Fruit fly (Drosophila melanogaster) whole organism, embryonic: ENCODE measurements around the gene Tailor.
A peak's percentile ranks its signal among the peaks of the same experiment; 100 is the strongest.

Source experiments
- Bdp1 ChIP-seq: fragments of 200-800 bp; sonication (Bioruptor generic); optimal IDR thresholded peaks from 3 replicates; lab custom pipeline; 2016; ENCODE audit warnings: missing biosample characterization, missing genetic modification characterization
- Bgb ChIP-seq: fragments of 200-800 bp; sonication (Bioruptor generic); IDR thresholded peaks from 2 replicates; pipeline ENCODE4 v1.3.6; 2022; ENCODE audit warnings: missing biosample characterization, missing genetic modification characterization; ENCODE audit not compliant: partially characterized antibody
- CG10565 ChIP-seq: fragments of 200-800 bp; sonication (Bioruptor generic); optimal IDR thresholded peaks from 3 replicates; lab custom pipeline; 2016; ENCODE audit warnings: missing biosample characterization, mild to moderate bottlenecking, missing genetic modification characterization
- CG11398 ChIP-seq: fragments of 200-800 bp; sonication (Bioruptor generic); optimal IDR thresholded peaks from 2 replicates; lab custom pipeline; 2016; ENCODE audit warnings: missing biosample characterization, missing genetic modification characterization
- CG11723 ChIP-seq: fragments of 200-800 bp; sonication (Bioruptor generic); optimal IDR thresholded peaks from 2 replicates; lab custom pipeline; 2017; ENCODE audit warnings: missing biosample characterization, mild to moderate bottlenecking, missing genetic modification characterization
- CG12219 ChIP-seq: fragments of 200-800 bp; sonication (Bioruptor generic); optimal IDR thresholded peaks from 3 replicates; lab custom pipeline; 2018; ENCODE audit warnings: missing biosample characterization, mild to moderate bottlenecking, missing genetic modification characterization
- CG12769 ChIP-seq: fragments of 200-800 bp; sonication (Bioruptor generic); optimal IDR thresholded peaks from 2 replicates; lab custom pipeline; 2019; ENCODE audit warnings: missing biosample characterization, mild to moderate bottlenecking, missing genetic modification characterization, moderate library complexity
- CG13424 ChIP-seq: fragments of 200-800 bp; sonication (Bioruptor generic); optimal IDR thresholded peaks from 2 replicates; lab custom pipeline; 2019; ENCODE audit warnings: missing biosample characterization, mild to moderate bottlenecking, missing genetic modification characterization, moderate library complexity
- CG13775 ChIP-seq: fragments of 200-800 bp; sonication (Bioruptor generic); optimal IDR thresholded peaks from 3 replicates; lab custom pipeline; 2017; ENCODE audit warnings: missing biosample characterization, mild to moderate bottlenecking, missing genetic modification characterization
- CG14965 ChIP-seq: fragments of 200-800 bp; sonication (Bioruptor generic); optimal IDR thresholded peaks from 2 replicates; lab custom pipeline; 2016; ENCODE audit warnings: missing biosample characterization, missing genetic modification characterization, borderline replicate concordance
- CG15601 ChIP-seq: fragments of 200-800 bp; sonication (Bioruptor generic); optimal IDR thresholded peaks from 3 replicates; lab custom pipeline; 2019; ENCODE audit warnings: missing biosample characterization, mild to moderate bottlenecking, missing genetic modification characterization, moderate library complexity
- CG1602 ChIP-seq: fragments of 200-800 bp; sonication (Bioruptor generic); optimal IDR thresholded peaks from 3 replicates; lab custom pipeline; 2016; ENCODE audit warnings: missing biosample characterization, missing genetic modification characterization
- CG17612 ChIP-seq: fragments of 200-800 bp; sonication (Bioruptor generic); IDR thresholded peaks from 2 replicates; pipeline ENCODE4 v1.3.6; 2022; ENCODE audit warnings: missing biosample characterization, missing genetic modification characterization
- CG17829 ChIP-seq: fragments of 200-800 bp; optimal IDR thresholded peaks from 2 replicates; lab custom pipeline; 2019; ENCODE audit warnings: missing biosample characterization, mild to moderate bottlenecking, missing genetic modification characterization, moderate library complexity
- CG1832 ChIP-seq: fragments of 200-800 bp; sonication (Bioruptor generic); optimal IDR thresholded peaks from 2 replicates; lab custom pipeline; 2017; ENCODE audit warnings: missing biosample characterization, mild to moderate bottlenecking, missing genetic modification characterization, inconsistent platforms
- CG3065 ChIP-seq: fragments of 200-800 bp; sonication (Bioruptor generic); optimal IDR thresholded peaks from 2 replicates; lab custom pipeline; 2016; ENCODE audit warnings: missing biosample characterization, missing genetic modification characterization
- CG31365 ChIP-seq: fragments of 200-800 bp; sonication (Bioruptor generic); optimal IDR thresholded peaks from 2 replicates; lab custom pipeline; 2018; ENCODE audit warnings: missing biosample characterization, mild to moderate bottlenecking, missing genetic modification characterization
- CG4730 ChIP-seq: fragments of 200-800 bp; sonication (Bioruptor generic); IDR thresholded peaks from 2 replicates; pipeline ENCODE4 v1.3.6; 2022; ENCODE audit warnings: missing biosample characterization, missing genetic modification characterization
- CG5953 ChIP-seq: fragments of 200-800 bp; sonication (Bioruptor generic); IDR thresholded peaks from 2 replicates; pipeline ENCODE4 v1.3.6; 2022; ENCODE audit warnings: missing biosample characterization, missing genetic modification characterization
- CG6654 ChIP-seq: fragments of 200-800 bp; sonication (Bioruptor generic); optimal IDR thresholded peaks from 2 replicates; lab custom pipeline; 2017; ENCODE audit warnings: missing biosample characterization, mild to moderate bottlenecking, missing genetic modification characterization
- CG8281 ChIP-seq: fragments of 200-800 bp; sonication (Bioruptor generic); optimal IDR thresholded peaks from 2 replicates; lab custom pipeline; 2018; ENCODE audit warnings: missing biosample characterization, mild to moderate bottlenecking, missing genetic modification characterization, moderate library complexity
- CTCF ChIP-seq: fragments of 200-800 bp; sonication (Bioruptor generic); optimal IDR thresholded peaks from 2 replicates; lab custom pipeline; 2017; ENCODE audit warnings: missing biosample characterization, mild to moderate bottlenecking, missing genetic modification characterization, moderate library complexity
- D19B ChIP-seq: fragments of 200-800 bp; sonication (Bioruptor generic); optimal IDR thresholded peaks from 2 replicates; lab custom pipeline; 2017; ENCODE audit warnings: missing biosample characterization, mild to moderate bottlenecking, missing genetic modification characterization
- Dbx ChIP-seq: fragments of 200-800 bp; sonication (Bioruptor generic); IDR thresholded peaks from 3 replicates; pipeline ENCODE4 v1.3.6; 2022; ENCODE audit warnings: missing biosample characterization, missing genetic modification characterization
- Hmr ChIP-seq: fragments of 200-800 bp; sonication (Bioruptor generic); optimal IDR thresholded peaks from 3 replicates; lab custom pipeline; 2017; ENCODE audit warnings: mild to moderate bottlenecking, missing biosample characterization, missing genetic modification reagents, missing genetic modification characterization
- Nf-YB ChIP-seq: fragments of 200-800 bp; sonication (Bioruptor generic); optimal IDR thresholded peaks from 3 replicates; lab custom pipeline; 2019; ENCODE audit warnings: missing biosample characterization, mild to moderate bottlenecking, missing genetic modification characterization, moderate library complexity
- NfI ChIP-seq: fragments of 200-800 bp; sonication (Bioruptor generic); optimal IDR thresholded peaks from 3 replicates; lab custom pipeline; 2018; ENCODE audit warnings: missing biosample characterization, mild to moderate bottlenecking, missing genetic modification characterization, moderate library complexity
- Scr ChIP-seq: fragments of 200-800 bp; sonication (Bioruptor generic); IDR thresholded peaks from 2 replicates; pipeline ENCODE4 v1.3.6; 2022; ENCODE audit warnings: missing biosample characterization, missing genetic modification characterization; ENCODE audit not compliant: partially characterized antibody
- Six4 ChIP-seq: fragments of 200-800 bp; sonication (Bioruptor generic); optimal IDR thresholded peaks from 2 replicates; lab custom pipeline; 2016; ENCODE audit warnings: missing biosample characterization, missing genetic modification characterization
- bbx ChIP-seq: fragments of 200-800 bp; sonication (Bioruptor generic); IDR thresholded peaks from 2 replicates; pipeline ENCODE4 v1.3.6; 2022; ENCODE audit warnings: missing biosample characterization, missing genetic modification characterization; ENCODE audit not compliant: partially characterized antibody
- bowl ChIP-seq: fragments of 200-800 bp; sonication (Bioruptor generic); IDR thresholded peaks from 2 replicates; pipeline ENCODE4 v1.3.6; 2022; ENCODE audit warnings: missing biosample characterization, missing genetic modification characterization
- dimm ChIP-seq: fragments of 200-800 bp; sonication (Bioruptor generic); IDR thresholded peaks from 2 replicates; pipeline ENCODE4 v1.3.6; 2022; ENCODE audit warnings: missing biosample characterization, missing genetic modification characterization
- dysf ChIP-seq: fragments of 200-800 bp; sonication (Bioruptor generic); IDR thresholded peaks from 3 replicates; pipeline ENCODE4 v1.3.6; 2022; ENCODE audit warnings: missing biosample characterization, missing genetic modification characterization
- ftz-f1 ChIP-seq: fragments of 200-800 bp; sonication (Bioruptor generic); optimal IDR thresholded peaks from 2 replicates; lab custom pipeline; 2016; ENCODE audit warnings: missing biosample characterization, missing genetic modification characterization
- gcm ChIP-seq: fragments of 200-800 bp; sonication (Bioruptor generic); optimal IDR thresholded peaks from 2 replicates; lab custom pipeline; 2019; ENCODE audit warnings: missing biosample characterization, mild to moderate bottlenecking, missing genetic modification characterization, moderate library complexity
- gfzf ChIP-seq: fragments of 200-800 bp; sonication (Bioruptor generic); optimal IDR thresholded peaks from 2 replicates; lab custom pipeline; 2016; ENCODE audit warnings: missing biosample characterization, mild to moderate bottlenecking, missing genetic modification characterization, moderate library complexity
- gro ChIP-seq: fragments of 200-800 bp; sonication (Bioruptor generic); optimal IDR thresholded peaks from 2 replicates; lab custom pipeline; 2016; ENCODE audit warnings: missing biosample characterization, missing genetic modification characterization
- lmd ChIP-seq: fragments of 200-800 bp; sonication (Bioruptor generic); IDR thresholded peaks from 2 replicates; pipeline ENCODE4 v1.3.6; 2022; ENCODE audit warnings: missing biosample characterization, missing genetic modification characterization
- mam ChIP-seq: fragments of 200-800 bp; sonication (Bioruptor generic); optimal IDR thresholded peaks from 3 replicates; lab custom pipeline; 2016; ENCODE audit warnings: missing biosample characterization, missing genetic modification characterization
- nau ChIP-seq: fragments of 200-800 bp; sonication (Bioruptor generic); optimal IDR thresholded peaks from 3 replicates; lab custom pipeline; 2017; ENCODE audit warnings: missing biosample characterization, mild to moderate bottlenecking, missing genetic modification characterization, missing genetic modification reagents
- nerfin-1 ChIP-seq: fragments of 200-800 bp; sonication (Bioruptor generic); optimal IDR thresholded peaks from 3 replicates; lab custom pipeline; 2019; ENCODE audit warnings: missing biosample characterization, mild to moderate bottlenecking, missing genetic modification characterization, moderate library complexity
- p53 ChIP-seq: fragments of 200-800 bp; sonication (Bioruptor generic); optimal IDR thresholded peaks from 2 replicates; lab custom pipeline; 2016; ENCODE audit warnings: missing biosample characterization, missing genetic modification characterization
- pfk ChIP-seq: fragments of 200-800 bp; sonication (Bioruptor generic); optimal IDR thresholded peaks from 2 replicates; lab custom pipeline; 2018; ENCODE audit warnings: missing biosample characterization, mild to moderate bottlenecking, missing genetic modification characterization, moderate library complexity
- phol ChIP-seq: fragments of 200-800 bp; sonication (Bioruptor generic); optimal IDR thresholded peaks from 3 replicates; lab custom pipeline; 2018; ENCODE audit warnings: missing biosample characterization, mild to moderate bottlenecking, missing genetic modification characterization, moderate library complexity
- repo ChIP-seq: fragments of 200-800 bp; sonication (Bioruptor generic); optimal IDR thresholded peaks from 2 replicates; lab custom pipeline; 2016; ENCODE audit warnings: missing biosample characterization, missing genetic modification characterization
- sd ChIP-seq: fragments of 200-800 bp; sonication (Bioruptor generic); optimal IDR thresholded peaks from 3 replicates; lab custom pipeline; 2018; ENCODE audit warnings: missing biosample characterization, mild to moderate bottlenecking, missing genetic modification characterization, moderate library complexity
- shn ChIP-seq: fragments of 200-800 bp; sonication (Bioruptor generic); optimal IDR thresholded peaks from 3 replicates; lab custom pipeline; 2016; ENCODE audit warnings: missing biosample characterization, missing genetic modification characterization
- sug ChIP-seq: fragments of 200-800 bp; optimal IDR thresholded peaks from 2 replicates; lab custom pipeline; 2019; ENCODE audit warnings: missing biosample characterization, mild to moderate bottlenecking, missing genetic modification characterization, moderate library complexity
- twi ChIP-seq: fragments of 200-800 bp; optimal IDR thresholded peaks from 2 replicates; lab custom pipeline; 2019; ENCODE audit warnings: missing biosample characterization, mild to moderate bottlenecking, missing genetic modification characterization, moderate library complexity
- wdn ChIP-seq: fragments of 200-800 bp; sonication (Bioruptor generic); IDR thresholded peaks from 2 replicates; pipeline ENCODE4 v1.3.6; 2022; ENCODE audit warnings: missing biosample characterization, missing genetic modification characterization

Tailor gene

DNA sequence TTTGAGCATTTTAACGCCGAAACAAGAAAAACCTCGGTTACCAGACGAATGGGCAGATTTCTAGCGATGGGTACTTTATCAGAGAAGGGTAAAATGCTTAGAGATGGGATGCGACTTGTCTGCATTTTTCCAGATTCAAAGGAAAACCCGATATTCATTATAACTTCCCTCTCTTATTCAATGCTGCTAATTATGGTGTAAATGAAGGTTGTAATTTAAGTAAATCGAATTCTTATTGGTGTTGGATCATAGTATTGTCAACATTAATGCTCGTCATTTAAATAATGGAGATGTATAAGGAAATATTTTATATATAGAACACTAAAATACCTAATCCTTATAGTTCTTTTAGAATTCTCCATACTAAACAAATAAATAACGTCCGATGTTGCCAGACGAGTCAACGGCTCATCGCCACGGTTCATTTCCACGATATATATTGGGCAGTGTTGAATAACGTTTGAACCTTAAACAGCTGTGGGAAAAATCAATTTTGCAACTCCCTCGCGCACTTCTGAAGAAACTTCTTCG, 38.3 kb upstream of the Tailor start, which contains the start of the genes Alh and CG10098 (continued):
- TF ChIP-seq shn (GFP tag; lab: Kevin White, UChicago) (peak; percentile 85), CG12769 (tag; lab: Kevin White, UChicago) (peak; percentile 78), CG3065 (GFP tag; lab: Kevin White, UChicago) (peak; percentile 48), CG1602 (GFP tag; lab: Kevin White, UChicago) (peak; percentile 90), CG1832 (GFP tag; lab: Kevin White, UChicago) (no peak), CG15601 (peak; percentile 73), NfI (GFP tag; lab: Kevin White, UChicago) (peak; percentile 82), wdn (GFP tag; lab: Robert Waterston, UW) (peak; percentile 59; the same call in 1 of the 2 replicates), Six4 (GFP tag; lab: Kevin White, UChicago) (peak; percentile 70), dysf (GFP tag; lab: Robert Waterston, UW) (peak; percentile 81), nau (GFP tag; lab: Kevin White, UChicago) (no peak), Scr (GFP tag; lab: Robert Waterston, UW) (peak; percentile 85), dimm (GFP tag; lab: Robert Waterston, UW) (peak; percentile 34; the same call in 1 of the 2 replicates), gcm (GFP tag; lab: Kevin White, UChicago) (peak; percentile 22), CG31365 (no peak), pfk (GFP tag; lab: Kevin White, UChicago) (no peak), D19B (GFP tag; lab: Kevin White, UChicago) (peak; percentile 72), CG12219 (GFP tag; lab: Kevin White, UChicago) (peak; percentile 34), gro (peak; percentile 67), gfzf (GFP tag; lab: Kevin White, UChicago) (peak; percentile 38), ftz-f1 (GFP tag; lab: Kevin White, UChicago) (peak; percentile 44), CG13775 (GFP tag; lab: Kevin White, UChicago) (peak; percentile 93), Hmr (GFP tag; lab: Kevin White, UChicago) (peak; percentile 84), CG10565 (GFP tag; lab: Kevin White, UChicago) (no peak), mam (GFP tag; lab: Kevin White, UChicago) (peak; percentile 95), CG11723 (GFP tag; lab: Kevin White, UChicago) (peak; percentile 73), nerfin-1 (tag; lab: Kevin White, UChicago) (no peak), CG4730 (GFP tag; lab: Robert Waterston, UW) (peak; percentile 74), CG8281 (no peak), repo (GFP tag; lab: Kevin White, UChicago) (peak; percentile 68), p53 (GFP tag; lab: Kevin White, UChicago) (peak; percentile 50), sd (tag; lab: Kevin White, UChicago) (no peak), CTCF (no peak), sug (tag; lab: Kevin White, UChicago) (peak; percentile 86), Bdp1 (GFP tag; lab: Kevin White, UChicago) (peak; percentile 64), Bgb (GFP tag; lab: Robert Waterston, UW) (peak; percentile 69), CG14965 (no peak), bbx (GFP tag; lab: Robert Waterston, UW) (peak; percentile 68), CG11398 (GFP tag; lab: Kevin White, UChicago) (no peak), CG17612 (peak; percentile 47; the same call in 1 of the 2 replicates), Nf-YB (GFP tag; lab: Kevin White, UChicago) (peak; percentile 34), bowl (GFP tag; lab: Robert Waterston, UW) (no peak), CG13424 (tag; lab: Kevin White, UChicago) (peak; percentile 86), Dbx (GFP tag; lab: Robert Waterston, UW) (peak; percentile 90), CG17829 (tag; lab: Kevin White, UChicago) (peak; percentile 78), CG6654 (GFP tag; lab: Kevin White, UChicago) (peak; percentile 49), twi (peak; percentile 71), CG5953 (GFP tag; lab: Robert Waterston, UW) (no peak), lmd (peak; percentile 81), phol (peak; percentile 90)
